Worm (Caenorhabditis elegans): ENCODE results near the gene eif-3.B.

DNA sequence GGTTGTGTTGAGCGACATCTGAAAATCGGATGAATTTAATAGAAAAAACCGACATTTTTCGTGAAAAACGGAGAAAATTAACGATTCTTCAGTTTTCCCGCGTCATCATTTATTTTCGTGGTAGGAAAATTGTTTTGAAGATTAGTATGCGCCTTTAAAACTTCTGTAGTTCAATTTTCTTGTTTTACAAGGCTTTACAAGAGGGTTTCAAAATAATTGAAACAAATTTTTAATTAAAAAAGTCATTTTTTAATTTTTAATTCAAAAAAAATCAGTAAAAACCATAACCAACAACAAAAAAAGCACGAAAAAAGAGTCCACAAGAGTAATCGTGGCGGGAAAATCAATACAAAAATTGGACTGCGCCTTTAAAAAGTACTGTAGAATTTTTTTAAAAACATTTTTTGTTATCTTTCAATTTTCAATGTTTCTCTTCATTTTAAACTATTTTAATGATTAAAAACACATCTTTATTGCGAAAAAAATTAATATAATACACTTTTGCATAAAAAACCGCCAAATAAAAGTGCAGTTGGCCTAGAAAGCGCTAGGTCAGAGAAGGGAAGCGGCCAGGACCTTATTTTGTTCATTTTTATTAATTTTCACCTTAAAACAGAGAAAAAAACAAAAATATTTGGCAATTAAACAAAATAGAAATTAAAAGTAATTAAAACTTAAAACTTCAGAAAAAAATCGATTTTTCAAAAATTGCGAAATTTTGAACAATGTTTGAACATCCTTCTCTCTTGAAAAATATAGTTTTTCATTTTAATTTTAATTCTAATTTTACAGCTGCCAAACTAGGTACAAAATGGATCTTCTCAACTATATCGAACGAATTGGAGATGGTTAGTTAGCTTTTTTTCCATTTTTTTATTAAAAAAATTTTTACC is 41.1 kb upstream of the eif-3.B start, which contains the start of the genes tac-1 and Y54E2A.4:
- TF ChIP-seq ama-1 (optimal IDR thresholded peaks at IDR 0.05): no peak
- no peak for TF ChIP-seq mec-3 (tag; optimal IDR thresholded peaks at IDR 0.05; ENCODE audit: borderline replicate concordance)
- no peak for TF ChIP-seq tbx-7 (tag; optimal IDR thresholded peaks at IDR 0.05)
- TF ChIP-seq Y22D7AL.16 (tag; optimal IDR thresholded peaks at IDR 0.05): no peak
- no peak for TF ChIP-seq pha-4 (tag; optimal IDR thresholded peaks at IDR 0.05)
- TF ChIP-seq nhr-11 (tag; optimal IDR thresholded peaks at IDR 0.05): no peak
- TF ChIP-seq pqm-1 (tag; optimal IDR thresholded peaks at IDR 0.05): no peak
- TF ChIP-seq ceh-2 (tag; optimal IDR thresholded peaks at IDR 0.05): no peak

Measured in whole organism, late embryonic.